Worm (Caenorhabditis elegans): ENCODE measurements around the gene Y39H10A.1.

- no peak for TF ChIP-seq pha-4 (tag; optimal IDR thresholded peaks at IDR 0.05)
- no peak for TF ChIP-seq unc-62 (GFP tag; optimal IDR thresholded peaks at IDR 0.05)
- TF ChIP-seq snpc-4 (tag; optimal IDR thresholded peaks at IDR 0.05), result no peak
- no peak for TF ChIP-seq nhr-12 (tag; optimal IDR thresholded peaks at IDR 0.05)
Observed at ce11 chrV:3807846-3808245, 40.8 kb downstream of the Y39H10A.1 start.

Measured in whole organism, mixed stage, embryonic.